Fruit fly (Drosophila melanogaster) whole organism, embryonic: ENCODE results near the gene CG45066.
A peak's percentile ranks its signal among the peaks of the same experiment; 100 is the strongest.

Experiments
- Antp ChIP-seq: fragments of 200-800 bp; sonication (Bioruptor generic); optimal IDR thresholded peaks from 3 replicates; lab custom pipeline; 2016; ENCODE audit warnings: missing biosample characterization, missing genetic modification characterization
- Asciz ChIP-seq: fragments of 200-800 bp; sonication (Bioruptor generic); optimal IDR thresholded peaks from 2 replicates; lab custom pipeline; 2017; ENCODE audit warnings: missing biosample characterization, mild to moderate bottlenecking, missing genetic modification characterization, missing genetic modification reagents
- CG10959 ChIP-seq: fragments of 200-800 bp; sonication (Bioruptor generic); IDR thresholded peaks from 2 replicates; pipeline ENCODE4 v1.3.6; 2022; ENCODE audit warnings: missing biosample characterization, missing genetic modification characterization
- CG12299 ChIP-seq: fragments of 200-800 bp; sonication (Bioruptor generic); optimal IDR thresholded peaks from 2 replicates; lab custom pipeline; 2018; ENCODE audit warnings: missing biosample characterization, mild to moderate bottlenecking, missing genetic modification characterization
- CG13775 ChIP-seq: fragments of 200-800 bp; sonication (Bioruptor generic); optimal IDR thresholded peaks from 3 replicates; lab custom pipeline; 2017; ENCODE audit warnings: missing biosample characterization, mild to moderate bottlenecking, missing genetic modification characterization
- CG14441 ChIP-seq: fragments of 200-800 bp; sonication (Bioruptor generic); IDR thresholded peaks from 2 replicates; pipeline ENCODE4 v1.3.6; 2022; ENCODE audit warnings: missing biosample characterization, missing genetic modification characterization
- CG15514 ChIP-seq: fragments of 200-800 bp; sonication (Bioruptor generic); optimal IDR thresholded peaks from 3 replicates; lab custom pipeline; 2017; ENCODE audit warnings: missing biosample characterization, missing genetic modification characterization, mild to moderate bottlenecking, moderate library complexity, missing genetic modification reagents
- CG17612 ChIP-seq: fragments of 200-800 bp; sonication (Bioruptor generic); IDR thresholded peaks from 2 replicates; pipeline ENCODE4 v1.3.6; 2022; ENCODE audit warnings: missing biosample characterization, missing genetic modification characterization
- CG1792 ChIP-seq: fragments of 200-800 bp; sonication (Bioruptor generic); optimal IDR thresholded peaks from 2 replicates; lab custom pipeline; 2016; ENCODE audit warnings: missing biosample characterization, missing genetic modification characterization
- CG2116 ChIP-seq: fragments of 200-800 bp; sonication (Bioruptor generic); optimal IDR thresholded peaks from 3 replicates; lab custom pipeline; 2018; ENCODE audit warnings: missing biosample characterization, mild to moderate bottlenecking, missing genetic modification characterization
- CG3726 ChIP-seq: fragments of 200-800 bp; sonication (Bioruptor generic); IDR thresholded peaks from 3 replicates; pipeline ENCODE4, ENCODE4 v1.3.6; 2022; ENCODE audit warnings: missing biosample characterization, missing genetic modification characterization
- CG6683 ChIP-seq: fragments of 200-800 bp; sonication (Bioruptor generic); optimal IDR thresholded peaks from 2 replicates; lab custom pipeline; 2017; ENCODE audit warnings: missing biosample characterization, mild to moderate bottlenecking, missing genetic modification characterization, missing genetic modification reagents
- CG7786 ChIP-seq: fragments of 200-800 bp; sonication (Bioruptor generic); optimal IDR thresholded peaks from 2 replicates; lab custom pipeline; 2016; ENCODE audit warnings: missing biosample characterization, missing genetic modification characterization
- CG9876 ChIP-seq: fragments of 200-800 bp; sonication (Bioruptor generic); optimal IDR thresholded peaks from 2 replicates; lab custom pipeline; 2016; ENCODE audit warnings: missing biosample characterization, missing genetic modification characterization
- CoRest ChIP-seq: fragments of 200-800 bp; sonication (Bioruptor generic); optimal IDR thresholded peaks from 3 replicates; lab custom pipeline; 2018; ENCODE audit warnings: missing biosample characterization, mild to moderate bottlenecking, missing genetic modification characterization, moderate library complexity
- E2f2 ChIP-seq: fragments of 200-800 bp; sonication (Bioruptor generic); IDR thresholded peaks from 2 replicates; pipeline ENCODE4 v1.3.6; 2022; ENCODE audit warnings: missing biosample characterization, missing genetic modification characterization
- Ets65A ChIP-seq: fragments of 200-800 bp; sonication (Bioruptor generic); peaks from one replicate; lab custom pipeline; 2016; ENCODE audit warnings: missing biosample characterization, missing genetic modification characterization
- Fer1 ChIP-seq: fragments of 200-800 bp; sonication (Bioruptor generic); optimal IDR thresholded peaks from 2 replicates; lab custom pipeline; 2017; ENCODE audit warnings: missing biosample characterization, mild to moderate bottlenecking, missing genetic modification characterization
- Fer3 ChIP-seq: fragments of 200-800 bp; sonication (Bioruptor generic); optimal IDR thresholded peaks from 2 replicates; lab custom pipeline; 2018; ENCODE audit warnings: missing biosample characterization, mild to moderate bottlenecking, missing genetic modification characterization, moderate library complexity
- Gsc ChIP-seq: fragments of 200-800 bp; sonication (Bioruptor generic); IDR thresholded peaks from 2 replicates; pipeline ENCODE4 v1.3.6; 2022; ENCODE audit warnings: missing biosample characterization, missing genetic modification characterization
- Hr51 ChIP-seq, 2 experiments: fragments of 200-800 bp; sonication (Bioruptor generic); optimal IDR thresholded peaks; 2 replicates in 1 of 2; 3 replicates in 1 of 2; lab custom pipeline; 2016 to 2018; ENCODE audit warnings: missing biosample characterization in 2 of 2, missing genetic modification characterization in 2 of 2, mild to moderate bottlenecking in 1 of 2, moderate library complexity in 1 of 2
- Hsf ChIP-seq: fragments of 200-800 bp; sonication (Bioruptor generic); optimal IDR thresholded peaks from 3 replicates; lab custom pipeline; 2016; ENCODE audit warnings: missing biosample characterization, missing genetic modification characterization
- NK7.1 ChIP-seq: fragments of 200-800 bp; sonication (Bioruptor generic); optimal IDR thresholded peaks from 3 replicates; lab custom pipeline; 2016; ENCODE audit warnings: missing biosample characterization, missing genetic modification characterization
- Sox102F ChIP-seq: fragments of 200-800 bp; sonication (Bioruptor generic); optimal IDR thresholded peaks from 2 replicates; lab custom pipeline; 2018; ENCODE audit warnings: missing biosample characterization, mild to moderate bottlenecking, missing genetic modification characterization, moderate library complexity
- al ChIP-seq: fragments of 200-800 bp; sonication (Bioruptor generic); IDR thresholded peaks from 2 replicates; pipeline ENCODE4 v1.3.6; 2022; ENCODE audit warnings: missing biosample characterization, missing genetic modification characterization
- chinmo ChIP-seq: fragments of 200-800 bp; sonication (Bioruptor generic); IDR thresholded peaks from 4 replicates; pipeline ENCODE4 v1.3.6; 2022; ENCODE audit warnings: missing biosample characterization, missing genetic modification characterization; ENCODE audit not compliant: partially characterized antibody
- dm ChIP-seq: fragments of 200-800 bp; sonication (Bioruptor generic); optimal IDR thresholded peaks from 3 replicates; lab custom pipeline; 2016; ENCODE audit warnings: missing biosample characterization, missing genetic modification characterization
- emc ChIP-seq: fragments of 200-800 bp; sonication (Bioruptor generic); optimal IDR thresholded peaks from 2 replicates; lab custom pipeline; 2016; ENCODE audit warnings: missing biosample characterization, missing genetic modification characterization
- ewg ChIP-seq: fragments of 200-800 bp; sonication (Bioruptor generic); optimal IDR thresholded peaks from 3 replicates; lab custom pipeline; 2017; ENCODE audit warnings: mild to moderate bottlenecking, missing biosample characterization, missing genetic modification reagents, missing genetic modification characterization
- fd102C ChIP-seq: fragments of 200-800 bp; sonication (Bioruptor generic); optimal IDR thresholded peaks from 2 replicates; lab custom pipeline; 2018; ENCODE audit warnings: missing biosample characterization, mild to moderate bottlenecking, missing genetic modification characterization, moderate library complexity
- fd96Cb ChIP-seq: fragments of 200-800 bp; sonication (Bioruptor generic); optimal IDR thresholded peaks from 2 replicates; lab custom pipeline; 2018; ENCODE audit warnings: missing biosample characterization, mild to moderate bottlenecking, missing genetic modification characterization, moderate library complexity
- gcm ChIP-seq: fragments of 200-800 bp; sonication (Bioruptor generic); optimal IDR thresholded peaks from 2 replicates; lab custom pipeline; 2019; ENCODE audit warnings: missing biosample characterization, mild to moderate bottlenecking, missing genetic modification characterization, moderate library complexity
- ken ChIP-seq: fragments of 200-800 bp; sonication (Bioruptor generic); IDR thresholded peaks from 3 replicates; pipeline ENCODE4 v1.3.6; 2022; ENCODE audit warnings: missing biosample characterization, missing genetic modification characterization
- kni ChIP-seq: fragments of 200-800 bp; sonication (Bioruptor generic); optimal IDR thresholded peaks from 3 replicates; lab custom pipeline; 2017; ENCODE audit warnings: mild to moderate bottlenecking, missing biosample characterization, missing genetic modification reagents, missing genetic modification characterization
- lilli ChIP-seq: fragments of 200-800 bp; sonication (Bioruptor generic); optimal IDR thresholded peaks from 3 replicates; lab custom pipeline; 2016; ENCODE audit warnings: missing biosample characterization, missing genetic modification characterization
- mld ChIP-seq: fragments of 200-800 bp; sonication (Bioruptor generic); IDR thresholded peaks from 3 replicates; pipeline ENCODE4 v1.3.6; 2022; ENCODE audit warnings: missing biosample characterization, missing genetic modification characterization; ENCODE audit not compliant: partially characterized antibody
- nom ChIP-seq: fragments of 200-800 bp; sonication (Bioruptor generic); optimal IDR thresholded peaks from 2 replicates; lab custom pipeline; 2017; ENCODE audit warnings: missing biosample characterization, missing genetic modification characterization, mild to moderate bottlenecking, moderate library complexity, missing genetic modification reagents
- peb ChIP-seq: fragments of 200-800 bp; sonication (Bioruptor generic); IDR thresholded peaks from 2 replicates; pipeline ENCODE4 v1.3.6; 2022; ENCODE audit warnings: missing biosample characterization, missing genetic modification characterization
- pnt ChIP-seq: fragments of 200-800 bp; sonication (Bioruptor generic); optimal IDR thresholded peaks from 3 replicates; lab custom pipeline; 2016; ENCODE audit warnings: missing biosample characterization, missing genetic modification characterization
- sc ChIP-seq, 3 experiments: fragments of >200 bp in 2 of 3; fragments of 200-800 bp in 1 of 3; sonication (Bioruptor generic) in 1 of 3; optimal IDR thresholded peaks; 2 replicates in 2 of 3; 3 replicates in 1 of 3; lab custom pipeline; 2017; ENCODE audit warnings: mild to moderate bottlenecking in 1 of 3, missing biosample characterization in 1 of 3, missing genetic modification characterization in 1 of 3, missing genetic modification reagents in 1 of 3
- scrt ChIP-seq: fragments of 200-800 bp; sonication (Bioruptor generic); optimal IDR thresholded peaks from 2 replicates; lab custom pipeline; 2018; ENCODE audit warnings: missing biosample characterization, mild to moderate bottlenecking, missing genetic modification characterization, moderate library complexity
- seq ChIP-seq: fragments of 200-800 bp; sonication (Bioruptor generic); IDR thresholded peaks from 2 replicates; pipeline ENCODE4 v1.3.6; 2022; ENCODE audit warnings: missing biosample characterization, missing genetic modification characterization
- sna ChIP-seq: fragments of 200-800 bp; sonication (Bioruptor generic); IDR thresholded peaks from 2 replicates; pipeline ENCODE4 v1.3.6; 2022; ENCODE audit warnings: missing biosample characterization, missing genetic modification characterization; ENCODE audit not compliant: partially characterized antibody
- sob ChIP-seq: fragments of 200-800 bp; sonication (Bioruptor generic); IDR thresholded peaks from 2 replicates; pipeline ENCODE4 v1.3.6; 2022; ENCODE audit warnings: missing biosample characterization, missing genetic modification characterization
- sug ChIP-seq: fragments of 200-800 bp; optimal IDR thresholded peaks from 2 replicates; lab custom pipeline; 2019; ENCODE audit warnings: missing biosample characterization, mild to moderate bottlenecking, missing genetic modification characterization, moderate library complexity
- trem ChIP-seq: fragments of 200-800 bp; optimal IDR thresholded peaks from 3 replicates; lab custom pipeline; 2019; ENCODE audit warnings: missing biosample characterization, mild to moderate bottlenecking, missing genetic modification characterization, moderate library complexity
- tup ChIP-seq: fragments of 200-800 bp; sonication (Bioruptor generic); optimal IDR thresholded peaks from 2 replicates; lab custom pipeline; 2016; ENCODE audit warnings: missing biosample characterization, mild to moderate bottlenecking, missing genetic modification characterization, moderate library complexity
- zfh1 ChIP-seq: fragments of 200-800 bp; sonication (Bioruptor generic); IDR thresholded peaks from 3 replicates; pipeline ENCODE4 v1.3.6; 2022; ENCODE audit warnings: missing biosample characterization, missing genetic modification characterization

Gene CG45066

dm6 chr3L:3081146-3081872, 29.7 kb downstream of the CG45066 start (continued):
- TF ChIP-seq Sox102F (GFP tag; lab: Kevin White, UChicago): peak; percentile 99
- peak; percentile 99 for TF ChIP-seq gcm (GFP tag; lab: Kevin White, UChicago)
- TF ChIP-seq CoRest (tag; lab: Kevin White, UChicago): peak; percentile 98
- TF ChIP-seq sna (GFP tag; lab: Robert Waterston, UW): peak; percentile 90
- peak; percentile 94 for TF ChIP-seq NK7.1 (GFP tag; lab: Kevin White, UChicago)
- peak; percentile 95 for TF ChIP-seq CG15514
- peak; percentile 90 for TF ChIP-seq dm
- TF ChIP-seq CG3726 (GFP tag; lab: Robert Waterston, UW): peak; percentile 97
- peak; percentile 89 for TF ChIP-seq CG2116 (GFP tag; lab: Kevin White, UChicago)
- no peak for TF ChIP-seq sc (optimal IDR thresholded peaks at IDR 0.05; lab: Kevin White, UChicago)
- peak; percentile 97 for TF ChIP-seq sc (GFP tag; optimal IDR thresholded peaks at IDR 0.05; lab: Kevin White, UChicago)
- TF ChIP-seq emc (GFP tag; lab: Kevin White, UChicago): peak; percentile 91
- TF ChIP-seq tup (GFP tag; lab: Kevin White, UChicago): peak; percentile 97
- TF ChIP-seq ken: peak; percentile 99
- TF ChIP-seq CG14441 (GFP tag; lab: Robert Waterston, UW): peak; percentile 99
- TF ChIP-seq Fer3 (tag; lab: Kevin White, UChicago): peak; percentile 99
- peak; percentile 99 for TF ChIP-seq Fer1 (GFP tag; lab: Kevin White, UChicago)
- TF ChIP-seq fd102C (GFP tag; lab: Kevin White, UChicago): peak; percentile 66
- no peak for TF ChIP-seq Gsc (GFP tag; lab: Robert Waterston, UW)
- TF ChIP-seq lilli (GFP tag; lab: Kevin White, UChicago): peak; percentile 99
- TF ChIP-seq Antp (GFP tag; lab: Kevin White, UChicago): peak; percentile 94
- peak; percentile 98 for TF ChIP-seq CG13775 (GFP tag; lab: Kevin White, UChicago)
- peak; percentile 95 for TF ChIP-seq nom (GFP tag; lab: Kevin White, UChicago)
- TF ChIP-seq CG7786: peak; percentile 97
- peak; percentile 98 for TF ChIP-seq al (GFP tag; lab: Robert Waterston, UW)
- TF ChIP-seq kni (GFP tag; lab: Kevin White, UChicago): peak; percentile 84
- peak; percentile 82 for TF ChIP-seq CG9876
- peak; percentile 95 for TF ChIP-seq sug
- TF ChIP-seq E2f2 (GFP tag; lab: Robert Waterston, UW): peak; percentile 90
- peak; percentile 98 for TF ChIP-seq Hsf
- peak; percentile 99 for TF ChIP-seq zfh1 (GFP tag; lab: Robert Waterston, UW)
- TF ChIP-seq CG10959 (GFP tag; lab: Robert Waterston, UW): peak; percentile 97
- peak; percentile 98 for TF ChIP-seq CG12299 (tag; lab: Kevin White, UChicago)
- TF ChIP-seq CG17612 (GFP tag; lab: Robert Waterston, UW): peak; percentile 97
- peak; percentile 99 for TF ChIP-seq sob
- peak; percentile 90 for TF ChIP-seq CG1792 (GFP tag; lab: Kevin White, UChicago)
- peak; percentile 98 for TF ChIP-seq scrt (GFP tag; lab: Kevin White, UChicago)
- peak; percentile 99 for TF ChIP-seq seq (GFP tag; lab: Robert Waterston, UW)
- TF ChIP-seq peb (GFP tag; lab: Robert Waterston, UW): peak; percentile 96
- TF ChIP-seq pnt (GFP tag; lab: Kevin White, UChicago): peak; percentile 91
- TF ChIP-seq Asciz (GFP tag; lab: Kevin White, UChicago): peak; percentile 99
- peak; percentile 96 for TF ChIP-seq ewg
- TF ChIP-seq fd96Cb (tag; lab: Kevin White, UChicago): peak; percentile 98
- peak; percentile 97 to 99 for TF ChIP-seq Hr51 (GFP tag; optimal IDR thresholded peaks at IDR 0.05; lab: Kevin White, UChicago)
- peak; percentile 99 for TF ChIP-seq Ets65A (GFP tag; lab: Kevin White, UChicago)
- peak; percentile 98 for TF ChIP-seq CG6683 (GFP tag; lab: Kevin White, UChicago)
- peak; percentile 96 for TF ChIP-seq trem
- TF ChIP-seq chinmo (GFP tag; lab: Robert Waterston, UW): peak; percentile 85; the same call in 2 of the 4 replicates
- peak; percentile 72; the same call in 1 of the 3 replicates for TF ChIP-seq mld (GFP tag; lab: Robert Waterston, UW)
